Worm (Caenorhabditis elegans): ENCODE data around the gene T22E5.6.

- TF ChIP-seq nhr-28 (tag; optimal IDR thresholded peaks at IDR 0.05) (no peak), rnt-1 (tag; optimal IDR thresholded peaks at IDR 0.05) (no peak), lin-13 (GFP tag; optimal IDR thresholded peaks at IDR 0.05) (no peak), lsy-2 (tag; optimal IDR thresholded peaks at IDR 0.05) (no peak), elt-2 (tag; optimal IDR thresholded peaks at IDR 0.05) (no peak), elt-3 (tag; optimal IDR thresholded peaks at IDR 0.05) (no peak), ama-1 (optimal IDR thresholded peaks at IDR 0.05) (no peak), unc-30 (tag; optimal IDR thresholded peaks at IDR 0.05) (no peak), blmp-1 (tag; optimal IDR thresholded peaks at IDR 0.05) (no peak), efl-3 (GFP tag; optimal IDR thresholded peaks at IDR 0.05) (no peak), snpc-4 (tag; optimal IDR thresholded peaks at IDR 0.05) (no peak), tlp-1 (tag; optimal IDR thresholded peaks at IDR 0.05) (no peak), lir-3 (tag; optimal IDR thresholded peaks at IDR 0.05; ENCODE audit: poor library complexity) (no peak), dpl-1 (GFP tag; optimal IDR thresholded peaks at IDR 0.05) (no peak)
Observed at ce11 chrX:6391491-6391890, 24.7 kb downstream of the T22E5.6 start, which contains the start of gene igcm-2.
